Fruit fly (Drosophila melanogaster) whole organism, embryonic: ENCODE measurements around the gene CG7296.

Source experiments
- Asciz ChIP-seq: fragments of 200-800 bp; sonication (Bioruptor generic); optimal IDR thresholded peaks from 2 replicates; lab custom pipeline; 2017; ENCODE audit warnings: missing biosample characterization, mild to moderate bottlenecking, missing genetic modification characterization, missing genetic modification reagents
- Atf-2 ChIP-seq: fragments of 200-800 bp; sonication (Bioruptor generic); optimal IDR thresholded peaks from 2 replicates; lab custom pipeline; 2016; ENCODE audit warnings: missing biosample characterization, missing genetic modification characterization
- Bgb ChIP-seq: fragments of 200-800 bp; sonication (Bioruptor generic); IDR thresholded peaks from 2 replicates; pipeline ENCODE4 v1.3.6; 2022; ENCODE audit warnings: missing biosample characterization, missing genetic modification characterization; ENCODE audit not compliant: partially characterized antibody
- CG10959 ChIP-seq: fragments of 200-800 bp; sonication (Bioruptor generic); IDR thresholded peaks from 2 replicates; pipeline ENCODE4 v1.3.6; 2022; ENCODE audit warnings: missing biosample characterization, missing genetic modification characterization
- CG11696 ChIP-seq: fragments of 200-800 bp; sonication (Bioruptor generic); IDR thresholded peaks from 2 replicates; pipeline ENCODE4 v1.3.6; 2022; ENCODE audit warnings: missing biosample characterization, missing genetic modification characterization
- CG12391 ChIP-seq: fragments of 200-800 bp; sonication (Bioruptor generic); optimal IDR thresholded peaks from 3 replicates; lab custom pipeline; 2018; ENCODE audit warnings: missing biosample characterization, mild to moderate bottlenecking, missing genetic modification characterization, moderate library complexity
- CG13287 ChIP-seq: fragments of 200-800 bp; sonication (Bioruptor generic); IDR thresholded peaks from 2 replicates; pipeline ENCODE4 v1.3.6; 2022; ENCODE audit warnings: missing biosample characterization, missing genetic modification characterization; ENCODE audit not compliant: partially characterized antibody
- CG13624 ChIP-seq: fragments of 200-800 bp; sonication (Bioruptor generic); optimal IDR thresholded peaks from 2 replicates; lab custom pipeline; 2016; ENCODE audit warnings: missing biosample characterization, missing genetic modification characterization
- CG13894 ChIP-seq: fragments of 200-800 bp; sonication (Bioruptor generic); optimal IDR thresholded peaks from 3 replicates; lab custom pipeline; 2018; ENCODE audit warnings: missing biosample characterization, mild to moderate bottlenecking, missing genetic modification characterization, moderate library complexity
- CG14710 ChIP-seq: fragments of 200-800 bp; sonication (Bioruptor generic); optimal IDR thresholded peaks from 3 replicates; lab custom pipeline; 2019; ENCODE audit warnings: missing biosample characterization, mild to moderate bottlenecking, missing genetic modification characterization, moderate library complexity
- CG15269 ChIP-seq: fragments of 200-800 bp; sonication (Bioruptor generic); optimal IDR thresholded peaks from 2 replicates; lab custom pipeline; 2018; ENCODE audit warnings: missing biosample characterization, mild to moderate bottlenecking, missing genetic modification characterization, moderate library complexity
- CG1647 ChIP-seq: fragments of 200-800 bp; sonication (Bioruptor generic); optimal IDR thresholded peaks from 3 replicates; lab custom pipeline; 2016; ENCODE audit warnings: missing biosample characterization, missing genetic modification characterization
- CG2202 ChIP-seq: fragments of 200-800 bp; sonication (Bioruptor generic); optimal IDR thresholded peaks from 2 replicates; lab custom pipeline; 2018; ENCODE audit warnings: missing biosample characterization, mild to moderate bottlenecking, missing genetic modification characterization
- CG33557 ChIP-seq: fragments of 200-800 bp; sonication (Bioruptor generic); optimal IDR thresholded peaks from 2 replicates; lab custom pipeline; 2019; ENCODE audit warnings: missing biosample characterization, mild to moderate bottlenecking, missing genetic modification characterization, moderate library complexity
- CG3726 ChIP-seq: fragments of 200-800 bp; sonication (Bioruptor generic); IDR thresholded peaks from 3 replicates; pipeline ENCODE4, ENCODE4 v1.3.6; 2022; ENCODE audit warnings: missing biosample characterization, missing genetic modification characterization
- CG3995 ChIP-seq: fragments of 200-800 bp; sonication (Bioruptor generic); optimal IDR thresholded peaks from 3 replicates; lab custom pipeline; 2016; ENCODE audit warnings: missing biosample characterization, missing genetic modification characterization
- CG5953 ChIP-seq: fragments of 200-800 bp; sonication (Bioruptor generic); IDR thresholded peaks from 2 replicates; pipeline ENCODE4 v1.3.6; 2022; ENCODE audit warnings: missing biosample characterization, missing genetic modification characterization
- CG7271 ChIP-seq: fragments of 200-800 bp; sonication (Bioruptor generic); optimal IDR thresholded peaks from 2 replicates; lab custom pipeline; 2018; ENCODE audit warnings: missing biosample characterization, mild to moderate bottlenecking, missing genetic modification characterization, moderate library complexity
- CG7963 ChIP-seq: fragments of 200-800 bp; sonication (Bioruptor generic); IDR thresholded peaks from 3 replicates; pipeline ENCODE4 v1.3.6; 2022; ENCODE audit warnings: missing biosample characterization, missing genetic modification characterization; ENCODE audit not compliant: partially characterized antibody
- Camta ChIP-seq: fragments of 200-800 bp; sonication (Bioruptor generic); optimal IDR thresholded peaks from 2 replicates; lab custom pipeline; 2016; ENCODE audit warnings: missing biosample characterization, missing genetic modification characterization
- Dbx ChIP-seq: fragments of 200-800 bp; sonication (Bioruptor generic); IDR thresholded peaks from 3 replicates; pipeline ENCODE4 v1.3.6; 2022; ENCODE audit warnings: missing biosample characterization, missing genetic modification characterization
- E2f1 ChIP-seq: fragments of 200-800 bp; sonication (Bioruptor generic); IDR thresholded peaks from 2 replicates; pipeline ENCODE4 v1.3.6; 2022; ENCODE audit warnings: missing biosample characterization, missing genetic modification characterization
- Elba2 ChIP-seq: fragments of 200-800 bp; sonication (Bioruptor generic); optimal IDR thresholded peaks from 3 replicates; lab custom pipeline; 2016; ENCODE audit warnings: missing biosample characterization, missing genetic modification characterization
- H2.0 ChIP-seq: fragments of 200-800 bp; sonication (Bioruptor generic); IDR thresholded peaks from 2 replicates; pipeline ENCODE4 v1.3.6; 2022; ENCODE audit warnings: missing biosample characterization, missing genetic modification characterization
- HLHmδ ChIP-seq: fragments of 200-800 bp; sonication (Bioruptor generic); optimal IDR thresholded peaks from 2 replicates; lab custom pipeline; 2018; ENCODE audit warnings: missing biosample characterization, mild to moderate bottlenecking, missing genetic modification characterization, moderate library complexity
- Hmx ChIP-seq: fragments of 200-800 bp; sonication (Bioruptor generic); optimal IDR thresholded peaks from 2 replicates; lab custom pipeline; 2016; ENCODE audit warnings: missing biosample characterization, missing genetic modification characterization
- Max ChIP-seq: fragments of 200-800 bp; sonication (Bioruptor generic); optimal IDR thresholded peaks from 2 replicates; lab custom pipeline; 2016; ENCODE audit warnings: missing biosample characterization, mild to moderate bottlenecking, missing genetic modification characterization
- Myb ChIP-seq: fragments of 200-800 bp; sonication (Bioruptor generic); optimal IDR thresholded peaks from 2 replicates; lab custom pipeline; 2016; ENCODE audit warnings: missing biosample characterization, missing genetic modification characterization
- Oli ChIP-seq: fragments of 200-800 bp; sonication (Bioruptor generic); optimal IDR thresholded peaks from 2 replicates; lab custom pipeline; 2018; ENCODE audit warnings: missing biosample characterization, mild to moderate bottlenecking, missing genetic modification characterization, moderate library complexity
- Optix ChIP-seq: fragments of 200-800 bp; sonication (Bioruptor generic); IDR thresholded peaks from 3 replicates; pipeline ENCODE4 v1.3.6; 2022; ENCODE audit warnings: missing biosample characterization, missing genetic modification characterization
- Poxn ChIP-seq: fragments of 200-800 bp; sonication (Bioruptor generic); IDR thresholded peaks from 2 replicates; pipeline ENCODE4 v1.3.6; 2022; ENCODE audit warnings: missing biosample characterization, missing genetic modification characterization
- Rfx ChIP-seq: fragments of 200-800 bp; sonication (Bioruptor generic); IDR thresholded peaks from 2 replicates; pipeline ENCODE4 v1.3.6; 2022; ENCODE audit warnings: missing biosample characterization, missing genetic modification characterization
- abd-A ChIP-seq: fragments of 200-800 bp; sonication (Bioruptor generic); optimal IDR thresholded peaks from 3 replicates; lab custom pipeline; 2019; ENCODE audit warnings: missing biosample characterization, mild to moderate bottlenecking, missing genetic modification characterization, moderate library complexity
- al ChIP-seq: fragments of 200-800 bp; sonication (Bioruptor generic); IDR thresholded peaks from 2 replicates; pipeline ENCODE4 v1.3.6; 2022; ENCODE audit warnings: missing biosample characterization, missing genetic modification characterization
- aop ChIP-seq: fragments of 200-800 bp; sonication (Bioruptor generic); IDR thresholded peaks from 2 replicates; pipeline ENCODE4 v1.3.6; 2022; ENCODE audit warnings: missing biosample characterization, missing genetic modification characterization
- crc ChIP-seq: fragments of 200-800 bp; sonication (Bioruptor generic); optimal IDR thresholded peaks from 2 replicates; lab custom pipeline; 2016; ENCODE audit warnings: missing biosample characterization, missing genetic modification characterization
- crp ChIP-seq, 2 experiments: fragments of 200-800 bp; sonication (Bioruptor generic); optimal IDR thresholded peaks; 2 replicates in 1 of 2; 3 replicates in 1 of 2; lab custom pipeline; 2017; ENCODE audit warnings: missing biosample characterization in 2 of 2, missing genetic modification characterization in 2 of 2, mild to moderate bottlenecking in 1 of 2, moderate library complexity in 1 of 2
- dimm ChIP-seq: fragments of 200-800 bp; sonication (Bioruptor generic); IDR thresholded peaks from 2 replicates; pipeline ENCODE4 v1.3.6; 2022; ENCODE audit warnings: missing biosample characterization, missing genetic modification characterization
- dpn ChIP-seq, 2 experiments: fragments of 200-800 bp; sonication (Bioruptor generic); optimal IDR thresholded peaks; 3 replicates each; lab custom pipeline; 2016; ENCODE audit warnings: missing biosample characterization in 2 of 2, missing genetic modification characterization in 2 of 2
- fd96Cb ChIP-seq: fragments of 200-800 bp; sonication (Bioruptor generic); optimal IDR thresholded peaks from 2 replicates; lab custom pipeline; 2018; ENCODE audit warnings: missing biosample characterization, mild to moderate bottlenecking, missing genetic modification characterization, moderate library complexity
- fru ChIP-seq: fragments of >200 bp; optimal IDR thresholded peaks from 2 replicates; lab custom pipeline; 2017
- fu2 ChIP-seq: fragments of 200-800 bp; sonication (Bioruptor generic); optimal IDR thresholded peaks from 2 replicates; lab custom pipeline; 2016; ENCODE audit warnings: missing biosample characterization, missing genetic modification characterization
- grau ChIP-seq: fragments of 200-800 bp; optimal IDR thresholded peaks from 3 replicates; lab custom pipeline; 2019; ENCODE audit warnings: missing biosample characterization, mild to moderate bottlenecking, missing genetic modification characterization, moderate library complexity
- lbe ChIP-seq: fragments of 200-800 bp; sonication (Bioruptor generic); optimal IDR thresholded peaks from 2 replicates; lab custom pipeline; 2016; ENCODE audit warnings: missing biosample characterization, mild to moderate bottlenecking, missing genetic modification characterization
- peb ChIP-seq: fragments of 200-800 bp; sonication (Bioruptor generic); IDR thresholded peaks from 2 replicates; pipeline ENCODE4 v1.3.6; 2022; ENCODE audit warnings: missing biosample characterization, missing genetic modification characterization
- pho ChIP-seq: fragments of 200-800 bp; sonication (Bioruptor generic); optimal IDR thresholded peaks from 2 replicates; lab custom pipeline; 2016; ENCODE audit warnings: missing biosample characterization, missing genetic modification characterization
- ranshi ChIP-seq: fragments of 200-800 bp; sonication (Bioruptor generic); IDR thresholded peaks from 2 replicates; pipeline ENCODE4 v1.3.6; 2022; ENCODE audit warnings: missing biosample characterization, missing genetic modification characterization
- repo ChIP-seq: fragments of 200-800 bp; sonication (Bioruptor generic); optimal IDR thresholded peaks from 2 replicates; lab custom pipeline; 2016; ENCODE audit warnings: missing biosample characterization, missing genetic modification characterization
- sc ChIP-seq, 3 experiments: fragments of >200 bp in 2 of 3; fragments of 200-800 bp in 1 of 3; sonication (Bioruptor generic) in 1 of 3; optimal IDR thresholded peaks; 2 replicates in 2 of 3; 3 replicates in 1 of 3; lab custom pipeline; 2017; ENCODE audit warnings: mild to moderate bottlenecking in 1 of 3, missing biosample characterization in 1 of 3, missing genetic modification characterization in 1 of 3, missing genetic modification reagents in 1 of 3
- schlank ChIP-seq: fragments of 200-800 bp; sonication (Bioruptor generic); optimal IDR thresholded peaks from 2 replicates; lab custom pipeline; 2018; ENCODE audit warnings: missing biosample characterization, mild to moderate bottlenecking, missing genetic modification characterization
- twi ChIP-seq: fragments of 200-800 bp; optimal IDR thresholded peaks from 2 replicates; lab custom pipeline; 2019; ENCODE audit warnings: missing biosample characterization, mild to moderate bottlenecking, missing genetic modification characterization, moderate library complexity

The CG7296 gene

dm6 chr2L:10665603-10666002 is 21.3 kb downstream of the CG7296 start (continued):
- TF ChIP-seq CG7963 (GFP tag; lab: Robert Waterston, UW) (no peak), lbe (GFP tag; lab: Kevin White, UChicago) (no peak), repo (GFP tag; lab: Kevin White, UChicago) (peak; percentile 77), twi (tag; lab: Kevin White, UChicago) (no peak), crp (GFP tag; optimal IDR thresholded peaks at IDR 0.05; lab: Kevin White, UChicago) (peak in 1 of 2 experiments; percentile 17), fu2 (GFP tag; lab: Kevin White, UChicago) (peak; percentile 58), CG3995 (GFP tag; lab: Kevin White, UChicago) (no peak), CG5953 (GFP tag; lab: Robert Waterston, UW) (peak; percentile 75), HLHmδ (GFP tag; lab: Kevin White, UChicago) (no peak), Optix (GFP tag; lab: Robert Waterston, UW) (peak; percentile 73), CG15269 (tag; lab: Kevin White, UChicago) (peak; percentile 88), Dbx (GFP tag; lab: Robert Waterston, UW) (peak; percentile 64; the same call in 1 of the 3 replicates), grau (tag; lab: Kevin White, UChicago) (peak; percentile 94), Oli (tag; lab: Kevin White, UChicago) (peak; percentile 84), Myb (GFP tag; lab: Kevin White, UChicago) (peak; percentile 53), Asciz (peak; percentile 62), Max (GFP tag; lab: Kevin White, UChicago) (peak; percentile 48), Rfx (GFP tag; lab: Robert Waterston, UW) (peak; percentile 87), Elba2 (no peak), CG11696 (GFP tag; lab: Robert Waterston, UW) (peak; percentile 76), sc (optimal IDR thresholded peaks at IDR 0.05; lab: Kevin White, UChicago) (no peak), sc (GFP tag; optimal IDR thresholded peaks at IDR 0.05; lab: Kevin White, UChicago) (no peak), al (GFP tag; lab: Robert Waterston, UW) (peak; percentile 84), CG33557 (GFP tag; lab: Kevin White, UChicago) (no peak), pho (GFP tag; lab: Kevin White, UChicago) (peak; percentile 56), CG13624 (GFP tag; lab: Kevin White, UChicago) (peak; percentile 79), CG13287 (GFP tag; lab: Robert Waterston, UW) (no peak), H2.0 (peak; percentile 90), peb (GFP tag; lab: Robert Waterston, UW) (peak; percentile 58; the same call in 1 of the 2 replicates), Atf-2 (peak; percentile 74), CG2202 (tag; lab: Kevin White, UChicago) (no peak), fd96Cb (tag; lab: Kevin White, UChicago) (peak; percentile 69), Hmx (GFP tag; lab: Kevin White, UChicago) (peak; percentile 53), fru (lab: Kevin White, UChicago) (no peak), CG12391 (peak; percentile 80), CG10959 (GFP tag; lab: Robert Waterston, UW) (peak; percentile 63), ranshi (GFP tag; lab: Robert Waterston, UW) (peak; percentile 88), CG14710 (tag; lab: Kevin White, UChicago) (no peak), Poxn (GFP tag; lab: Robert Waterston, UW) (0 out of 2 replicates have a peak, but pooled peaks have one; percentile 22), schlank (tag; lab: Kevin White, UChicago) (peak; percentile 6), CG3726 (GFP tag; lab: Robert Waterston, UW) (peak; percentile 73; the same call in 2 of the 3 replicates), CG7271 (tag; lab: Kevin White, UChicago) (peak; percentile 12), dpn (GFP tag; optimal IDR thresholded peaks at IDR 0.05; lab: Kevin White, UChicago) (peak; percentile 70 to 88), aop (0 out of 2 replicates have a peak, but pooled peaks have one; percentile 7), abd-A (tag; lab: Kevin White, UChicago) (no peak), Bgb (GFP tag; lab: Robert Waterston, UW) (no peak), Camta (peak; percentile 75), CG13894 (tag; lab: Kevin White, UChicago) (no peak), CG1647 (peak; percentile 65), crc (GFP tag; lab: Kevin White, UChicago) (peak; percentile 71), E2f1 (GFP tag; lab: Robert Waterston, UW) (peak; percentile 87), dimm (GFP tag; lab: Robert Waterston, UW) (peak; percentile 65)
